Fruit fly (Drosophila melanogaster) whole organism, pupa: Measurements from ENCODE around the gene CG14210.

ENCODE experiments used
- CG10348 ChIP-seq: fragments of 200-800 bp; sonication (Bioruptor generic); IDR thresholded peaks from 2 replicates; pipeline ENCODE4 v1.3.6; 2022; ENCODE audit warnings: missing biosample characterization, missing genetic modification characterization
- CG12605 ChIP-seq: fragments of 200-800 bp; sonication (Bioruptor generic); IDR thresholded peaks from 2 replicates; pipeline ENCODE4 v1.3.6; 2022; ENCODE audit warnings: missing biosample characterization, missing genetic modification characterization
- CG15710 ChIP-seq: fragments of 200-800 bp; sonication (Bioruptor generic); optimal IDR thresholded peaks from 2 replicates; lab custom pipeline; 2018; ENCODE audit warnings: missing biosample characterization, mild to moderate bottlenecking, missing genetic modification characterization, moderate library complexity
- CG17806 ChIP-seq: fragments of 200-800 bp; sonication (Bioruptor generic); optimal IDR thresholded peaks from 2 replicates; lab custom pipeline; 2018; ENCODE audit warnings: missing biosample characterization, mild to moderate bottlenecking, missing genetic modification characterization, moderate library complexity
- D1 ChIP-seq: fragments of 200-800 bp; sonication (Bioruptor generic); optimal IDR thresholded peaks from 2 replicates; lab custom pipeline; 2018; ENCODE audit warnings: missing biosample characterization, mild to moderate bottlenecking, missing genetic modification characterization, moderate library complexity
- EcR ChIP-seq: fragments of 200-800 bp; sonication (Bioruptor generic); optimal IDR thresholded peaks from 3 replicates; lab custom pipeline; 2019; ENCODE audit warnings: missing biosample characterization, missing genetic modification characterization, mild to moderate bottlenecking, moderate library complexity, missing genetic modification reagents
- Ets98B ChIP-seq: fragments of 200-800 bp; sonication (Bioruptor generic); IDR thresholded peaks from 2 replicates; pipeline ENCODE4 v1.3.6; 2022; ENCODE audit warnings: missing biosample characterization, missing genetic modification characterization
- Pif1A ChIP-seq: fragments of 200-800 bp; sonication (Bioruptor generic); optimal IDR thresholded peaks from 3 replicates; lab custom pipeline; 2016; ENCODE audit warnings: missing biosample characterization, missing genetic modification characterization
- Snoo ChIP-seq: fragments of 200-800 bp; sonication (Bioruptor generic); optimal IDR thresholded peaks from 3 replicates; lab custom pipeline; 2017; ENCODE audit warnings: missing biosample characterization, mild to moderate bottlenecking, missing genetic modification characterization, inconsistent platforms
- fd96Ca ChIP-seq: fragments of 200-800 bp; sonication (Bioruptor generic); IDR thresholded peaks from 3 replicates; pipeline ENCODE4 v1.3.6; 2022; ENCODE audit warnings: missing biosample characterization, missing genetic modification characterization
- gl ChIP-seq: fragments of 200-800 bp; sonication (Bioruptor generic); optimal IDR thresholded peaks from 2 replicates; lab custom pipeline; 2018; ENCODE audit warnings: missing biosample characterization, mild to moderate bottlenecking, missing genetic modification characterization

- TF ChIP-seq CG10348 (GFP tag; lab: Robert Waterston, UW) (no peak), CG12605 (no peak), EcR (GFP tag; lab: Kevin White, UChicago) (no peak), CG17806 (tag; lab: Kevin White, UChicago) (no peak), Ets98B (GFP tag; lab: Robert Waterston, UW) (no peak), CG15710 (tag; lab: Kevin White, UChicago) (no peak), Pif1A (no peak), fd96Ca (GFP tag; lab: Robert Waterston, UW) (no peak), gl (tag; lab: Kevin White, UChicago) (no peak), Snoo (no peak), D1 (tag; lab: Kevin White, UChicago) (no peak)
These were observed 4.8 kb upstream of the CG14210 start, which contains the start of the genes Shawn and Tyler for dm6 chrX:19611226-19611625.
